Worm (Caenorhabditis elegans) whole organism, L2 larva: ENCODE measurements around the gene srw-42.

Source experiments
- aly-2 ChIP-seq: fragments of 150-350 bp; optimal IDR thresholded peaks from 2 replicates; lab custom pipeline; 2014; ENCODE audit warnings: missing biosample characterization, missing genetic modification characterization
- ama-1 ChIP-seq: fragments of 150-350 bp; optimal IDR thresholded peaks from 2 replicates; lab custom pipeline; 2018; ENCODE audit warnings: inconsistent platforms
- lin-13 ChIP-seq: fragments of 150-350 bp; optimal IDR thresholded peaks from 2 replicates; lab custom pipeline; 2014; ENCODE audit warnings: missing biosample characterization, missing genetic modification reagents, missing genetic modification characterization
- unc-55 ChIP-seq: fragments of 150-350 bp; sonication (generic microtip); optimal IDR thresholded peaks from 3 replicates; lab custom pipeline; 2014; ENCODE audit warnings: missing biosample characterization, missing genetic modification reagents, missing genetic modification characterization

DNA sequence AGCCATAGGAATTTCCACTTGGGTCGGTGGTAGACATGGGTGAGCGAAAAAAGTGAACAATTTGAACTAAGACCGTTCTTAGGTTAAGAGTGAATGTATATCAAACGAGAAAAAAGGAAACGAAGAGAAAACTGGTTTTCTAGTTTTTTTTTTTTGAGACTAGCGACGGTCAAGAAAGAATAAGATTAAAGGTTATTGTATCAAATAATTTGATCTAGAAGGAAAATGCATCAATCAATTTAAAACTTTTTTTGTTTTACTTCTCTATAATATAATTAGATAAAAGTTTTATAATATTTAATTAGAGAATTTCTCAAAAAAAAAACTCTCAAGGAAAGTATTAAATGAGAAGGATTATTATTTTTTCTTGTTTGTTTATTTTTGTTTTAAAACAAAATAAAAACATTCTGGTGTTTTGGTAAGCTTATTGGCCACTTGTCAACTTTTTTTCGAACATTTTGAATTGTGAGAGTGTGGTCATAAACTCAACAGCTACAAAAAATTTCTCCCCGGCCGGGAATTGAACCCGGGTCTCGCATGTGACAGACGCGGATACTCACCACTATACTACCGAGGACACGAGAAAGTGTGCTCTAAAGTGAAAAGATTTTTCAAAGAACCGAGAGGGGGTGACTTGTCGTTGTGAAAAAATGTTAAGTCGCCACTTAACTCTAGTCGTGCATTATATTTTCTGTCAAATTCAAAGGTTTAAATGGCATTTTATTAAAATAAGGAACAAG lies 48.3 kb downstream of the srw-42 start, which contains the start of gene W06G6.17:
- no peak for TF ChIP-seq aly-2 (tag; lab: Kevin White, UChicago)
- no peak for TF ChIP-seq ama-1 (lab: Kevin White, UChicago)
- TF ChIP-seq unc-55 (GFP tag; lab: Kevin White, UChicago) = no peak
- TF ChIP-seq lin-13 = no peak
